Worm (Caenorhabditis elegans): ENCODE data around the gene F40F8.4.
A peak's percentile ranks its signal among the peaks of the same experiment; 100 is the strongest.

The F40F8.4 gene

ce11 chrII:11135773-11136172 is 4.3 kb downstream of the F40F8.4 start:
- TF ChIP-seq unc-55 (GFP tag; optimal IDR thresholded peaks at IDR 0.05), result peak; percentile 76
- no peak for TF ChIP-seq pqm-1 (tag; optimal IDR thresholded peaks at IDR 0.05)

- no peak for TF ChIP-seq hlh-13 (GFP tag; optimal IDR thresholded peaks at IDR 0.05)
Measured at ce11 chrII:11134828-11135227, 5.2 kb downstream of the F40F8.4 start, which contains the start of gene F40F8.5. Gene F40F8.5 (minus strand): TSS chrII:11134928.

- TF ChIP-seq unc-42 (tag; optimal IDR thresholded peaks at IDR 0.05), result peak; percentile 4
- no peak for TF ChIP-seq ceh-24 (tag; optimal IDR thresholded peaks at IDR 0.05)
- no peak for TF ChIP-seq ceh-14 (tag; optimal IDR thresholded peaks at IDR 0.05)
- TF ChIP-seq fkh-10 (GFP tag; optimal IDR thresholded peaks at IDR 0.05), result no peak
Measured at ce11 chrII:11132542-11132941, 7.5 kb downstream of the F40F8.4 start, which contains the start of gene F40F8.11. Gene F40F8.11 (minus strand): TSS chrII:11132590.

ce11 chrII:11129517-11129916 is 10.5 kb downstream of the F40F8.4 start, which contains the start of gene F40F8.12:
Gene F40F8.12 (plus strand): TSS chrII:11129817.
- TF ChIP-seq unc-86 (tag; optimal IDR thresholded peaks at IDR 0.05) (no peak), tbx-2 (tag; optimal IDR thresholded peaks at IDR 0.05) (no peak), ceh-2 (tag; optimal IDR thresholded peaks at IDR 0.05) (no peak), nhr-11 (tag; optimal IDR thresholded peaks at IDR 0.05) (no peak), ceh-45 (GFP tag; IDR thresholded peaks at IDR 0.05) (no peak), ceh-6 (GFP tag; optimal IDR thresholded peaks at IDR 0.05) (no peak), tbx-7 (tag; optimal IDR thresholded peaks at IDR 0.05) (no peak), pqm-1 (tag; optimal IDR thresholded peaks at IDR 0.05) (no peak)

- TF ChIP-seq ahr-1 (tag; optimal IDR thresholded peaks at IDR 0.05) (no peak), mec-3 (tag; optimal IDR thresholded peaks at IDR 0.05; ENCODE audit: borderline replicate concordance) (no peak), elt-2 (tag; optimal IDR thresholded peaks at IDR 0.05) (no peak), zip-5 (tag; optimal IDR thresholded peaks at IDR 0.05) (no peak)
Measured at ce11 chrII:11128989-11129388, 11.1 kb downstream of the F40F8.4 start, which contains the start of gene F40F8.3. Gene F40F8.3 (plus strand): TSS chrII:11129289.

ce11 chrII:11127364-11127763 is 12.7 kb downstream of the F40F8.4 start, which contains the start of gene F40F8.1:
Gene F40F8.1 (plus strand): TSS chrII:11127664.
- TF ChIP-seq elt-2 (tag; optimal IDR thresholded peaks at IDR 0.05), result no peak
- no peak for TF ChIP-seq dve-1 (tag; optimal IDR thresholded peaks at IDR 0.05)
- TF ChIP-seq ceh-9 (tag; optimal IDR thresholded peaks at IDR 0.05), result no peak
- no peak for TF ChIP-seq ama-1 (optimal IDR thresholded peaks at IDR 0.05)
- TF ChIP-seq pag-3 (tag; optimal IDR thresholded peaks at IDR 0.05; ENCODE audit: borderline replicate concordance), result no peak
- TF ChIP-seq tbx-2 (tag; optimal IDR thresholded peaks at IDR 0.05), result no peak

ce11 chrII:11126312-11127000 is 13.6 kb downstream of the F40F8.4 start, which contains the start of the genes rps-9 and lsm-1:
Gene rps-9 (minus strand): TSS chrII:11126362.
Gene lsm-1 (plus strand): TSS chrII:11126950.
- TF ChIP-seq nfya-1 (tag; optimal IDR thresholded peaks at IDR 0.05) (peak; percentile 70), nhr-232 (tag; optimal IDR thresholded peaks at IDR 0.05) (no peak), unc-55 (GFP tag; optimal IDR thresholded peaks at IDR 0.05) (peak; percentile 19), unc-42 (tag; optimal IDR thresholded peaks at IDR 0.05) (no peak)

ce11 chrII:11125059-11125594 is 14.9 kb downstream of the F40F8.4 start:
- TF ChIP-seq ceh-24 (tag; optimal IDR thresholded peaks at IDR 0.05), result no peak
- no peak for TF ChIP-seq pros-1 (tag; optimal IDR thresholded peaks at IDR 0.05)
- TF ChIP-seq K02D7.2 (tag; optimal IDR thresholded peaks at IDR 0.05), result no peak
- no peak for TF ChIP-seq ahr-1 (tag; optimal IDR thresholded peaks at IDR 0.05)
